Worm (Caenorhabditis elegans) whole organism, L3 larva: ENCODE data around the gene F16B12.7.

Experiments used
- R02D3.7 ChIP-seq: fragments of 150-350 bp; optimal IDR thresholded peaks from 2 replicates; lab custom pipeline; 2014; ENCODE audit warnings: missing biosample characterization, missing genetic modification characterization
- ZK546.5 ChIP-seq: sonication (generic microtip); optimal IDR thresholded peaks from 2 replicates; lab custom pipeline; 2017; ENCODE audit warnings: missing biosample characterization, missing genetic modification characterization
- aly-2 ChIP-seq: fragments of 150-350 bp; optimal IDR thresholded peaks from 2 replicates; lab custom pipeline; 2014; ENCODE audit warnings: missing biosample characterization, missing genetic modification characterization
- ceh-16 ChIP-seq: sonication (generic microtip); optimal IDR thresholded peaks from 2 replicates; lab custom pipeline; 2017; ENCODE audit warnings: missing biosample characterization, missing genetic modification characterization
- ceh-28 ChIP-seq: fragments of 150-350 bp; optimal IDR thresholded peaks from 2 replicates; lab custom pipeline; 2014; ENCODE audit warnings: missing biosample characterization, missing genetic modification reagents, missing genetic modification characterization
- ceh-82 ChIP-seq: fragments of 150-350 bp; optimal IDR thresholded peaks from 2 replicates; lab custom pipeline; 2014; ENCODE audit warnings: missing biosample characterization, missing genetic modification characterization
- daf-12 ChIP-seq: fragments of 150-350 bp; optimal IDR thresholded peaks from 2 replicates; lab custom pipeline; 2014; ENCODE audit warnings: missing biosample characterization, missing genetic modification reagents, missing genetic modification characterization
- egl-27 ChIP-seq: sonication (generic microtip); optimal IDR thresholded peaks from 4 replicates; lab custom pipeline; 2017; ENCODE audit warnings: missing biosample characterization, missing genetic modification reagents, missing genetic modification characterization
- egl-5 ChIP-seq: fragments of 150-350 bp; optimal IDR thresholded peaks from 2 replicates; lab custom pipeline; 2017; ENCODE audit warnings: missing biosample characterization, missing genetic modification reagents, missing genetic modification characterization, inconsistent platforms
- elt-2 ChIP-seq: sonication (generic microtip); optimal IDR thresholded peaks from 2 replicates; lab custom pipeline; 2016; ENCODE audit warnings: missing genetic modification reagents, mild to moderate bottlenecking, missing genetic modification characterization, missing compliant biosample characterization
- elt-3 ChIP-seq, 3 experiments: fragments of 150-350 bp in 1 of 3; sonication (generic microtip) in 2 of 3; optimal IDR thresholded peaks; 2 replicates in 2 of 3; 4 replicates in 1 of 3; lab custom pipeline; 2014 to 2017; ENCODE audit warnings: missing biosample characterization in 3 of 3, missing genetic modification characterization in 3 of 3
- eor-1 ChIP-seq, 2 experiments: fragments of 150-350 bp; optimal IDR thresholded peaks; 2 replicates each; lab custom pipeline; 2014 to 2018; ENCODE audit warnings: missing biosample characterization in 2 of 2, missing genetic modification characterization in 2 of 2
- fkh-10 ChIP-seq: sonication (generic microtip); optimal IDR thresholded peaks from 2 replicates; lab custom pipeline; 2017; ENCODE audit warnings: missing biosample characterization, missing genetic modification reagents, missing genetic modification characterization
- fkh-2 ChIP-seq: fragments of 150-350 bp; optimal IDR thresholded peaks from 2 replicates; lab custom pipeline; 2014; ENCODE audit warnings: missing biosample characterization, missing genetic modification reagents, missing genetic modification characterization
- fos-1 ChIP-seq: fragments of 150-350 bp; optimal IDR thresholded peaks from 2 replicates; lab custom pipeline; 2014; ENCODE audit warnings: missing biosample characterization, missing genetic modification characterization
- hmg-11 ChIP-seq: sonication (generic microtip); optimal IDR thresholded peaks from 2 replicates; lab custom pipeline; 2016; ENCODE audit warnings: missing genetic modification characterization, missing compliant biosample characterization
- jun-1 ChIP-seq: fragments of 150-350 bp; optimal IDR thresholded peaks from 2 replicates; lab custom pipeline; 2014; ENCODE audit warnings: missing biosample characterization, missing genetic modification reagents, missing genetic modification characterization
- lin-15B ChIP-seq: fragments of 150-350 bp; optimal IDR thresholded peaks from 2 replicates; lab custom pipeline; 2014; ENCODE audit warnings: missing biosample characterization, missing genetic modification characterization
- lin-39 ChIP-seq: fragments of 150-350 bp; optimal IDR thresholded peaks from 2 replicates; lab custom pipeline; 2018; ENCODE audit warnings: missing biosample characterization, missing genetic modification reagents, missing genetic modification characterization
- lsy-12 ChIP-seq: sonication (generic microtip); optimal IDR thresholded peaks from 2 replicates; lab custom pipeline; 2016; ENCODE audit warnings: mild to moderate bottlenecking, missing genetic modification characterization, missing compliant biosample characterization
- mdl-1 ChIP-seq: fragments of 150-350 bp; optimal IDR thresholded peaks from 2 replicates; lab custom pipeline; 2014; ENCODE audit warnings: missing biosample characterization, missing genetic modification characterization
- mml-1 ChIP-seq: fragments of 150-350 bp; sonication (generic microtip); optimal IDR thresholded peaks from 3 replicates; lab custom pipeline; 2014; ENCODE audit warnings: missing biosample characterization, missing genetic modification characterization
- nfya-1 ChIP-seq: sonication (generic microtip); optimal IDR thresholded peaks from 2 replicates; lab custom pipeline; 2017; ENCODE audit warnings: missing genetic modification characterization, mild to moderate bottlenecking, missing compliant biosample characterization, antibody characterized with exemption, moderate library complexity; ENCODE audit not compliant: insufficient read depth
- nhr-11 ChIP-seq: fragments of 150-350 bp; optimal IDR thresholded peaks from 2 replicates; lab custom pipeline; 2014; ENCODE audit warnings: missing biosample characterization, missing genetic modification characterization
- nhr-12 ChIP-seq: fragments of 150-350 bp; optimal IDR thresholded peaks from 2 replicates; lab custom pipeline; 2014; ENCODE audit warnings: missing biosample characterization, missing genetic modification characterization
- nhr-23 ChIP-seq: fragments of 150-350 bp; optimal IDR thresholded peaks from 2 replicates; lab custom pipeline; 2014; ENCODE audit warnings: missing biosample characterization, missing genetic modification reagents, missing genetic modification characterization
- nhr-237 ChIP-seq: fragments of 150-350 bp; optimal IDR thresholded peaks from 2 replicates; lab custom pipeline; 2014; ENCODE audit warnings: missing biosample characterization, missing genetic modification characterization
- nhr-25 ChIP-seq: sonication (generic microtip); optimal IDR thresholded peaks from 2 replicates; lab custom pipeline; 2017; ENCODE audit warnings: missing biosample characterization, missing genetic modification characterization
- nhr-43 ChIP-seq: sonication (generic microtip); optimal IDR thresholded peaks from 2 replicates; lab custom pipeline; 2016; ENCODE audit warnings: mild to moderate bottlenecking, missing genetic modification characterization, missing compliant biosample characterization; ENCODE audit not compliant: poor library complexity, severe bottlenecking
- nhr-76 ChIP-seq: fragments of 150-350 bp; sonication (generic microtip); optimal IDR thresholded peaks from 5 replicates; lab custom pipeline; 2014; ENCODE audit warnings: missing biosample characterization, missing genetic modification characterization
- nhr-77 ChIP-seq: fragments of 150-350 bp; optimal IDR thresholded peaks from 2 replicates; lab custom pipeline; 2014; ENCODE audit warnings: missing biosample characterization, missing genetic modification characterization
- pha-4 ChIP-seq: fragments of 150-350 bp; optimal IDR thresholded peaks from 2 replicates; lab custom pipeline; 2014; ENCODE audit warnings: missing biosample characterization, missing genetic modification reagents, missing genetic modification characterization
- pqm-1 ChIP-seq: fragments of 150-350 bp; optimal IDR thresholded peaks from 2 replicates; lab custom pipeline; 2017; ENCODE audit warnings: missing biosample characterization, missing genetic modification characterization, inconsistent platforms
- sea-2 ChIP-seq: fragments of 150-350 bp; sonication (generic microtip); optimal IDR thresholded peaks from 4 replicates; lab custom pipeline; 2014; ENCODE audit warnings: missing biosample characterization, missing genetic modification reagents, missing genetic modification characterization
- skn-1 ChIP-seq: fragments of 150-350 bp; optimal IDR thresholded peaks from 2 replicates; lab custom pipeline; 2014; ENCODE audit warnings: missing biosample characterization, missing genetic modification characterization
- snpc-4 ChIP-seq: fragments of 150-350 bp; optimal IDR thresholded peaks from 2 replicates; lab custom pipeline; 2014; ENCODE audit warnings: missing biosample characterization, missing genetic modification characterization
- tbx-2 ChIP-seq: sonication (generic microtip); optimal IDR thresholded peaks from 2 replicates; lab custom pipeline; 2016; ENCODE audit warnings: mild to moderate bottlenecking, missing genetic modification characterization, missing compliant biosample characterization
- unc-39 ChIP-seq: sonication (generic microtip); optimal IDR thresholded peaks from 4 replicates; lab custom pipeline; 2017; ENCODE audit warnings: missing biosample characterization, missing genetic modification characterization
- unc-62 ChIP-seq: fragments of 150-350 bp; sonication (generic microtip); optimal IDR thresholded peaks from 4 replicates; lab custom pipeline; 2014; ENCODE audit warnings: missing biosample characterization, missing genetic modification reagents, missing genetic modification characterization
- zag-1 ChIP-seq: fragments of 150-350 bp; optimal IDR thresholded peaks from 2 replicates; lab custom pipeline; 2014; ENCODE audit warnings: missing biosample characterization, missing genetic modification characterization
- ztf-11 ChIP-seq: fragments of 150-350 bp; optimal IDR thresholded peaks from 2 replicates; lab custom pipeline; 2014; ENCODE audit warnings: missing biosample characterization, missing genetic modification characterization

Gene F16B12.7

DNA sequence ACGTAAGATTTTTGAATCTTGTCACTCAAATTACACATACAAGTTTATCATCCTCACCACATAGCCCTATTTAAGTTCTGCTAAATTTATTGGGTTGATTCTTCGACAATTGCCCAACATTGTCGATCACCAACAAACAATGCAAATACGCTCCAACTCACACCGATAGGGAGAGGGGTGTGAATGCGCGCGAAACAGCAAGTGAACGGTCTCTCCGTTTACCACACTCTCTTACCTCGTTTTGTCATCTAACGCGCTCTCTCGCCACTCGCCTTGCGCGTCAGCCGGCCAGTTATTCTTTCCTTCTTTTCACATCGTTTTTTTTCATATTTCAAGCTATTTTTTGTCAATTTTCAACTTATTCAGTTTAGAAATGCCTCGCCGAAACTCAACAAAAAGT lies 6.4 kb upstream of the F16B12.7 start, which contains the start of gene F16B12.6 (continued):
- TF ChIP-seq nhr-77 (tag; lab: Kevin White, UChicago) (no peak), hmg-11 (tag; lab: Kevin White, UChicago) (peak; percentile 63), nhr-76 (no peak)
- TF ChIP-seq, all 47 proteins: peak for 18

- TF ChIP-seq unc-39 (tag; lab: Kevin White, UChicago) (no peak), egl-27 (tag; lab: Kevin White, UChicago) (no peak), ztf-11 (tag; lab: Kevin White, UChicago) (no peak), ceh-82 (no peak), unc-62 (GFP tag; lab: Kevin White, UChicago) (no peak), aly-2 (tag; lab: Kevin White, UChicago) (no peak), elt-3 (tag; optimal IDR thresholded peaks at IDR 0.05; lab: Kevin White, UChicago) (no peak), elt-2 (tag; lab: Kevin White, UChicago) (no peak), egl-5 (tag; lab: Kevin White, UChicago) (no peak), pha-4 (no peak), nhr-25 (no peak), daf-12 (no peak), nhr-11 (tag; lab: Kevin White, UChicago) (no peak), eor-1 (tag; optimal IDR thresholded peaks at IDR 0.05; lab: Kevin White, UChicago) (no peak), mdl-1 (no peak), lin-15B (tag; lab: Kevin White, UChicago) (no peak), fkh-10 (GFP tag; lab: Kevin White, UChicago) (no peak), nfya-1 (tag; lab: Kevin White, UChicago) (no peak)
Measured at ce11 chrX:14102474-14102873, 5.9 kb upstream of the F16B12.7 start.

- no peak for TF ChIP-seq R02D3.7 (tag; lab: Kevin White, UChicago)
- TF ChIP-seq ceh-28 = no peak
- TF ChIP-seq ztf-11 (tag; lab: Kevin White, UChicago) = no peak
- no peak for TF ChIP-seq ceh-16 (tag; lab: Kevin White, UChicago)
- TF ChIP-seq fos-1 (tag; lab: Kevin White, UChicago) = no peak
- no peak for TF ChIP-seq nhr-237 (tag; lab: Kevin White, UChicago)
- no peak for TF ChIP-seq ZK546.5 (tag; lab: Kevin White, UChicago)
- no peak for TF ChIP-seq hmg-11 (tag; lab: Kevin White, UChicago)
- TF ChIP-seq fkh-10 (GFP tag; lab: Kevin White, UChicago) = no peak
- TF ChIP-seq nhr-11 (tag; lab: Kevin White, UChicago) = no peak
- no peak for TF ChIP-seq sea-2 (GFP tag; lab: Kevin White, UChicago)
- TF ChIP-seq mml-1 (tag; lab: Kevin White, UChicago) = no peak
- TF ChIP-seq aly-2 (tag; lab: Kevin White, UChicago) = no peak
- no peak for TF ChIP-seq lin-39 (tag; lab: Kevin White, UChicago)
Measured at ce11 chrX:14113347-14113746, 5.0 kb downstream of the F16B12.7 start, which contains the start of gene nhr-281. Gene nhr-281, minus strand, starts transcription at chrX:14113447.

ce11 chrX:14115480-14116161 lies 7.3 kb downstream of the F16B12.7 start, which contains the start of gene F28H6.7:
Gene F28H6.7, plus strand, starts transcription at chrX:14116111.
- no peak for TF ChIP-seq snpc-4 (tag; lab: Kevin White, UChicago)
- no peak for TF ChIP-seq mdl-1
- TF ChIP-seq jun-1 (tag; lab: Kevin White, UChicago) = peak; percentile 22
- TF ChIP-seq unc-39 (tag; lab: Kevin White, UChicago) = no peak
- TF ChIP-seq nhr-237 (tag; lab: Kevin White, UChicago) = no peak
- TF ChIP-seq egl-27 (tag; lab: Kevin White, UChicago) = no peak
- TF ChIP-seq zag-1 (tag; lab: Kevin White, UChicago) = no peak
- no peak for TF ChIP-seq daf-12
- TF ChIP-seq tbx-2 (tag; lab: Kevin White, UChicago) = no peak
- TF ChIP-seq hmg-11 (tag; lab: Kevin White, UChicago) = peak; percentile 58
- peak; percentile 23 for TF ChIP-seq nhr-43 (tag; lab: Kevin White, UChicago)
- TF ChIP-seq elt-2 (tag; lab: Kevin White, UChicago) = peak; percentile 59
- TF ChIP-seq pha-4 = no peak
- TF ChIP-seq skn-1 (tag; lab: Kevin White, UChicago) = no peak
- no peak for TF ChIP-seq nhr-11 (tag; lab: Kevin White, UChicago)
- no peak for TF ChIP-seq nhr-77 (tag; lab: Kevin White, UChicago)
- TF ChIP-seq fkh-2 (tag; lab: Kevin White, UChicago) = no peak
- TF ChIP-seq aly-2 (tag; lab: Kevin White, UChicago) = no peak
- TF ChIP-seq nhr-23 (tag; lab: Kevin White, UChicago) = no peak
- TF ChIP-seq pqm-1 = peak; percentile 36
- TF ChIP-seq R02D3.7 (tag; lab: Kevin White, UChicago) = no peak
- peak; percentile 32 for TF ChIP-seq nhr-25
- TF ChIP-seq lin-39 (tag; lab: Kevin White, UChicago) = peak; percentile 4
- TF ChIP-seq ceh-28 = no peak
- TF ChIP-seq egl-5 (tag; lab: Kevin White, UChicago) = peak; percentile 40
- TF ChIP-seq nhr-12 (tag; lab: Kevin White, UChicago) = no peak
- TF ChIP-seq lsy-12 (tag; lab: Kevin White, UChicago) = peak; percentile 27
- TF ChIP-seq nhr-76 = peak; percentile 38
- TF ChIP-seq, all 47 proteins: peak for 10
